Worm (Caenorhabditis elegans) whole organism, L2 larva: Measurements from ENCODE around the gene fbxa-127.

Experiments used
- C34F6.9 ChIP-seq: fragments of 150-350 bp; optimal IDR thresholded peaks from 2 replicates; lab custom pipeline; 2014; ENCODE audit warnings: missing biosample characterization, missing genetic modification characterization
- F13H6.1 ChIP-seq: sonication (generic microtip); optimal IDR thresholded peaks from 2 replicates; lab custom pipeline; 2016; ENCODE audit warnings: missing genetic modification characterization, missing compliant biosample characterization
- ZK546.5 ChIP-seq: sonication (generic microtip); optimal IDR thresholded peaks from 2 replicates; lab custom pipeline; 2017; ENCODE audit warnings: missing biosample characterization, missing genetic modification characterization
- aly-2 ChIP-seq: fragments of 150-350 bp; optimal IDR thresholded peaks from 2 replicates; lab custom pipeline; 2014; ENCODE audit warnings: missing biosample characterization, missing genetic modification characterization
- blmp-1 ChIP-seq: sonication (generic microtip); optimal IDR thresholded peaks from 2 replicates; lab custom pipeline; 2017; ENCODE audit warnings: missing genetic modification characterization, mild to moderate bottlenecking, missing compliant biosample characterization, antibody characterized with exemption, moderate library complexity; ENCODE audit not compliant: insufficient read depth
- ceh-82 ChIP-seq: fragments of 150-350 bp; optimal IDR thresholded peaks from 2 replicates; lab custom pipeline; 2014; ENCODE audit warnings: missing biosample characterization, missing genetic modification characterization
- crh-2 ChIP-seq: sonication (generic microtip); optimal IDR thresholded peaks from 2 replicates; lab custom pipeline; 2017; ENCODE audit warnings: missing biosample characterization, missing genetic modification characterization
- dmd-4 ChIP-seq: sonication (generic microtip); optimal IDR thresholded peaks from 2 replicates; lab custom pipeline; 2017; ENCODE audit warnings: missing biosample characterization, missing genetic modification characterization
- egl-27 ChIP-seq: sonication (generic microtip); optimal IDR thresholded peaks from 3 replicates; lab custom pipeline; 2017; ENCODE audit warnings: missing biosample characterization, missing genetic modification reagents, missing genetic modification characterization
- elt-1 ChIP-seq: fragments of 150-350 bp; optimal IDR thresholded peaks from 2 replicates; lab custom pipeline; 2014; ENCODE audit warnings: missing biosample characterization, missing genetic modification characterization
- fos-1 ChIP-seq: fragments of 150-350 bp; optimal IDR thresholded peaks from 2 replicates; lab custom pipeline; 2014; ENCODE audit warnings: missing biosample characterization, missing genetic modification characterization
- gmeb-1 ChIP-seq: fragments of 150-350 bp; optimal IDR thresholded peaks from 2 replicates; lab custom pipeline; 2014; ENCODE audit warnings: missing biosample characterization, missing genetic modification characterization
- lin-11 ChIP-seq: fragments of 150-350 bp; sonication (generic microtip); optimal IDR thresholded peaks from 2 replicates; lab custom pipeline; 2014; ENCODE audit warnings: missing biosample characterization, missing genetic modification characterization, inconsistent platforms, mixed read lengths
- lin-13 ChIP-seq: fragments of 150-350 bp; optimal IDR thresholded peaks from 2 replicates; lab custom pipeline; 2014; ENCODE audit warnings: missing biosample characterization, missing genetic modification reagents, missing genetic modification characterization
- lin-39 ChIP-seq: fragments of 150-350 bp; optimal IDR thresholded peaks from 2 replicates; lab custom pipeline; 2014; ENCODE audit warnings: missing biosample characterization, missing genetic modification reagents, missing genetic modification characterization
- lsy-2 ChIP-seq, 2 experiments: fragments of 150-350 bp in 1 of 2; sonication (generic microtip) in 1 of 2; optimal IDR thresholded peaks; 2 replicates each; lab custom pipeline; 2014 to 2017; ENCODE audit warnings: missing biosample characterization in 2 of 2, missing genetic modification characterization in 2 of 2
- mbf-1 ChIP-seq: sonication (generic microtip); optimal IDR thresholded peaks from 2 replicates; lab custom pipeline; 2017; ENCODE audit warnings: missing biosample characterization, missing genetic modification characterization
- mdl-1 ChIP-seq, 2 experiments: fragments of 150-350 bp in 1 of 2; sonication (generic microtip) in 1 of 2; optimal IDR thresholded peaks; 2 replicates each; lab custom pipeline; 2017; ENCODE audit warnings: missing biosample characterization in 2 of 2, missing genetic modification characterization in 2 of 2
- nhr-10 ChIP-seq: sonication (generic microtip); optimal IDR thresholded peaks from 2 replicates; lab custom pipeline; 2017; ENCODE audit warnings: missing biosample characterization, missing genetic modification characterization
- nhr-23 ChIP-seq: fragments of 150-350 bp; optimal IDR thresholded peaks from 2 replicates; lab custom pipeline; 2014; ENCODE audit warnings: missing biosample characterization, missing genetic modification reagents, missing genetic modification characterization
- nhr-237 ChIP-seq: fragments of 150-350 bp; optimal IDR thresholded peaks from 2 replicates; lab custom pipeline; 2014; ENCODE audit warnings: missing biosample characterization, missing genetic modification characterization
- nhr-6 ChIP-seq: fragments of 150-350 bp; optimal IDR thresholded peaks from 2 replicates; lab custom pipeline; 2014; ENCODE audit warnings: missing biosample characterization, missing genetic modification characterization
- nhr-77 ChIP-seq: fragments of 150-350 bp; optimal IDR thresholded peaks from 2 replicates; lab custom pipeline; 2014; ENCODE audit warnings: missing biosample characterization, missing genetic modification characterization
- peb-1 ChIP-seq: fragments of 150-350 bp; optimal IDR thresholded peaks from 2 replicates; lab custom pipeline; 2014; ENCODE audit warnings: missing biosample characterization, missing genetic modification characterization
- sem-4 ChIP-seq: fragments of 150-350 bp; optimal IDR thresholded peaks from 2 replicates; lab custom pipeline; 2014; ENCODE audit warnings: missing biosample characterization, missing genetic modification reagents, missing genetic modification characterization
- sma-3 ChIP-seq: sonication (generic microtip); optimal IDR thresholded peaks from 2 replicates; lab custom pipeline; 2016; ENCODE audit warnings: missing genetic modification reagents, missing genetic modification characterization, missing compliant biosample characterization
- sma-9 ChIP-seq, 2 experiments: fragments of 150-350 bp in 1 of 2; sonication (generic microtip) in 1 of 2; optimal IDR thresholded peaks; 2 replicates each; lab custom pipeline; 2014 to 2016; ENCODE audit warnings: missing genetic modification characterization in 2 of 2, mild to moderate bottlenecking in 1 of 2, missing biosample characterization in 1 of 2, missing compliant biosample characterization in 1 of 2, missing genetic modification reagents in 1 of 2, moderate library complexity in 1 of 2
- unc-39 ChIP-seq: fragments of 150-350 bp; optimal IDR thresholded peaks from 2 replicates; lab custom pipeline; 2014; ENCODE audit warnings: missing biosample characterization, missing genetic modification characterization
- zag-1 ChIP-seq: fragments of 150-350 bp; optimal IDR thresholded peaks from 2 replicates; lab custom pipeline; 2014; ENCODE audit warnings: missing biosample characterization, missing genetic modification characterization
- ztf-1 ChIP-seq: fragments of 200-800 bp; sonication (Bioruptor generic); conservative IDR thresholded peaks from 2 replicates; pipeline ENCODE4 v1.3.6; 2022; ENCODE audit warnings: missing genetic modification characterization, missing compliant biosample characterization
- ztf-11 ChIP-seq: sonication (generic microtip); optimal IDR thresholded peaks from 2 replicates; lab custom pipeline; 2017; ENCODE audit warnings: missing biosample characterization, missing genetic modification characterization

fbxa-127 gene

DNA sequence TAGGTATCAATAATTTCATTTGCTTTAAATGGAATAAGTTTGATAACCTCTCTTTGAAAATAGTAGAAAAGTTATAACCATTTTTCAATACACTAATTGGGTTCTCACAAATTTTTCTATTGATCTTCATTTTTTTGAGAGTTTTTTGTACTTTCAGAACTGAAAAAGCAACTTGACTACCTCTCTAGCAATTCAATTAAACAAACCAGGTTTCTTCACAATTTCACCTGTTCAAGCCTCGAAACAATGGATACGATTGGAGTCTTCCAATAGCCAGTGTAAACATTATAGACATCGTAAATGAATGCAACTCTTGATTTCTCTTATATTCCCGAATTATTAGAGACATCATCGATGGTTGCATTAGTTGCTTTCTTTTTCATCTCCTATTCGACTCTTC, 1.4 kb downstream of the fbxa-127 start, which contains the start of gene srz-99:
Gene srz-99 (plus strand): TSS at position 301 of the 400 bp plus-strand sequence.
- TF ChIP-seq ceh-82 (tag; lab: Kevin White, UChicago) (no peak), nhr-6 (tag; lab: Kevin White, UChicago) (no peak), nhr-10 (tag; lab: Kevin White, UChicago) (no peak), crh-2 (tag; lab: Kevin White, UChicago) (no peak), mbf-1 (tag; lab: Kevin White, UChicago) (no peak), mdl-1 (tag; optimal IDR thresholded peaks at IDR 0.05; lab: Kevin White, UChicago) (no peak), peb-1 (no peak)

DNA sequence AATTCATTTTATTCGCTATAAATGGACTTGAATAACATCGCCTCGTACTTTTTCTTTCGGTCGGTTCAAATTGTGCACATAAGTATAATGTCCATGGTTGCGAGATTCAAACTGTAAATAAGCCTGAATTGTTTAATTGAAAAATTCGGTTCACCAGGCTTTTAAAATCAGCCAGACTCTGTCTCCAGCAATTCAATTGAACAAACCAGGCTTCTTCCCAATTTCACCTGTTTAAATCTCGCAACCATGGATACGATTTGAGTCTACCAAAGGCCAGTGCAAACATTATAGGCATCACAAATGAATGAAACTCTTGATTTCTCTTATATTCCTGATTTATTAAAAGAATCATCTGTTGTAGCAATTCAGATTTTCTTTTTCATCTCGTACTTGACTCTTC, 3.1 kb downstream of the fbxa-127 start, which contains the start of gene srz-100:
Gene srz-100 (plus strand): TSS at position 301 of the 400 bp plus-strand sequence.
- TF ChIP-seq mdl-1 (tag; optimal IDR thresholded peaks at IDR 0.05; lab: Kevin White, UChicago) = no peak
- no peak for TF ChIP-seq C34F6.9 (tag; lab: Kevin White, UChicago)
- TF ChIP-seq nhr-10 (tag; lab: Kevin White, UChicago) = no peak
- no peak for TF ChIP-seq blmp-1
- no peak for TF ChIP-seq zag-1
- TF ChIP-seq aly-2 (tag; lab: Kevin White, UChicago) = no peak
- TF ChIP-seq sma-9 (GFP tag; optimal IDR thresholded peaks at IDR 0.05; lab: Kevin White, UChicago) = no peak
- TF ChIP-seq sma-9 (tag; optimal IDR thresholded peaks at IDR 0.05; lab: Kevin White, UChicago) = no peak
- no peak for TF ChIP-seq nhr-237
- no peak for TF ChIP-seq sma-3 (GFP tag; lab: Kevin White, UChicago)
- TF ChIP-seq nhr-23 (tag; lab: Kevin White, UChicago) = no peak
- TF ChIP-seq unc-39 (tag; lab: Kevin White, UChicago) = no peak

DNA sequence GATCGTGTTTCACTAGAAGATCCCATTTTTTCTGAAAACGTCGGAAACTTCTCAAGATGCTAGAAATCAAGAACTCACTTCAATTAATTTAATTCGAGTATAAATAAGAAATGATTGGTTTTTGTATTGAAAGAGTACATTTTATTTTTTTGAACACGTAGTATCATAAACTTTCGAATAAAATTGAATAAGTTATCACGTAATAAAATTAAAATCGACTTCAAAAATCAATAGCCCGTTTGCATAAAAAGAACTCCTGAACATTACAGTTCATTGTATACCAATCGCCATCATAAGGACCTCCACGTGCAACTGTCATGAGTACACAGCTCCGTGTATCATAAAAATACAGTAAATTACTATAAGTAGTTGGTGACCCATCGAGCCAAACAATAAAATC, 5.2 kb downstream of the fbxa-127 start, which contains the start of gene T25E12.16:
Gene T25E12.16 (minus strand): TSS at position 101 of the 400 bp plus-strand sequence.
- TF ChIP-seq crh-2 (tag; lab: Kevin White, UChicago) (no peak), ztf-11 (tag; lab: Kevin White, UChicago) (no peak), nhr-23 (tag; lab: Kevin White, UChicago) (no peak), egl-27 (tag; lab: Kevin White, UChicago) (no peak), lin-13 (GFP tag; lab: Kevin White, UChicago) (no peak)

DNA sequence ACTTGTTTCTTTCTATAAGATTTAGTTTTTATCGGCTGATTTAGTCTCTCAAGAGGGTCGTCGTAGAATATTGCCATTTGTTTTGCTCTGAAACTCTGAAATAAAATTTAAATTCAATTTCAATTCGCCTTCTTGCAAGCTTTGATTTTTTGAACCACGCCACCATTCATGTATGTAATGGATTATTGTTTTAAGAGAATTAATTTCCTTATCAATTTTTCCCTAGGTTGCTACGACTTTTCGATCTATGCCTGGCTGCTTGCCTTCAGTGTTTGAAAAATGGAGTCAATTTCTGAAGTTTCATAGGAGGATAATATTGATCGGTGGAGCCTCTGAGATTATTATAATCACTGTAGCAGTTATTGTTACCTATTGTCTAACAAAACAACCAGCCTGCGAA, 7.0 kb downstream of the fbxa-127 start, which contains the start of the genes clec-38 and clec-34:
Gene clec-38 (minus strand): TSS at position 101 of the 400 bp plus-strand sequence.
Gene clec-34 (plus strand): TSS at position 248 of the 400 bp plus-strand sequence.
- TF ChIP-seq unc-39 (tag; lab: Kevin White, UChicago) = no peak
- TF ChIP-seq dmd-4 = no peak
- no peak for TF ChIP-seq zag-1
- no peak for TF ChIP-seq elt-1 (tag; lab: Kevin White, UChicago)
- no peak for TF ChIP-seq ZK546.5 (tag; lab: Kevin White, UChicago)
- no peak for TF ChIP-seq lin-39
- no peak for TF ChIP-seq aly-2 (tag; lab: Kevin White, UChicago)
- TF ChIP-seq nhr-77 (tag; lab: Kevin White, UChicago) = no peak
- no peak for TF ChIP-seq sem-4 (tag; lab: Kevin White, UChicago)
- TF ChIP-seq ztf-1 (GFP tag; lab: Robert Waterston, UW) = no peak
- TF ChIP-seq fos-1 = no peak
- no peak for TF ChIP-seq egl-27 (tag; lab: Kevin White, UChicago)
- no peak for TF ChIP-seq nhr-6 (tag; lab: Kevin White, UChicago)
- TF ChIP-seq blmp-1 = no peak
- no peak for TF ChIP-seq ceh-82 (tag; lab: Kevin White, UChicago)
- TF ChIP-seq gmeb-1 (tag; lab: Kevin White, UChicago) = no peak
- TF ChIP-seq lsy-2 (tag; optimal IDR thresholded peaks at IDR 0.05; lab: Kevin White, UChicago) = no peak
- TF ChIP-seq nhr-23 (tag; lab: Kevin White, UChicago) = no peak

DNA sequence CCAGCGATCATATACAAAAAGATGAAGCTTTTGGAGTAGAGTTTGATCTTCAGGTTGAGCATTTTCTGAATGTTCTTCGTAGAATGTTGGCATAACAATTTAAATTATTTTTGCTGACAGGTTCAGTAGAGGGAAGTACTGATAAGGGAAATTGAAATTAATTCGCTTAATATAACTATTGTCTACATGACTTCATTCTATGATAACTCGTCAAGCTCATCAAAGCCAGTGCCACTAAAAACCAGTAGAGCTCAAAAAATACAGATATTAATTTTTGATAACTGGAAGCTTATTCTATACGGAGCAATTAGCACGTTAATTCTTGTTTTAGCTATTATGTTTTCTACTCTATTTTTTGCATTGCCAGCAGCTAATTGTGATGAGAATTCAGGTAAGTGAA, 10.6 kb downstream of the fbxa-127 start, which contains the start of the genes clec-29 and clec-39:
Gene clec-29 (minus strand): TSS at position 101 of the 400 bp plus-strand sequence.
Gene clec-39 (plus strand): TSS at position 169 of the 400 bp plus-strand sequence.
- TF ChIP-seq nhr-10 (tag; lab: Kevin White, UChicago) = no peak
- TF ChIP-seq lin-39 = no peak
- no peak for TF ChIP-seq ztf-11 (tag; lab: Kevin White, UChicago)
- no peak for TF ChIP-seq mdl-1 (tag; optimal IDR thresholded peaks at IDR 0.05; lab: Kevin White, UChicago)
- no peak for TF ChIP-seq dmd-4
- no peak for TF ChIP-seq sem-4 (tag; lab: Kevin White, UChicago)
- TF ChIP-seq ZK546.5 (tag; lab: Kevin White, UChicago) = no peak
- no peak for TF ChIP-seq sma-9 (GFP tag; optimal IDR thresholded peaks at IDR 0.05; lab: Kevin White, UChicago)
- no peak for TF ChIP-seq sma-9 (tag; optimal IDR thresholded peaks at IDR 0.05; lab: Kevin White, UChicago)
- no peak for TF ChIP-seq lsy-2 (tag; optimal IDR thresholded peaks at IDR 0.05; lab: Kevin White, UChicago)
- TF ChIP-seq mbf-1 (tag; lab: Kevin White, UChicago) = no peak
- no peak for TF ChIP-seq F13H6.1
- no peak for TF ChIP-seq lin-11 (tag; lab: Kevin White, UChicago)
